Fruit fly (Drosophila melanogaster) S2 (cell line): Measurements from ENCODE around the gene CG12991.

Source experiments
- CG8478 ChIP-seq: fragments of >200 bp; optimal IDR thresholded peaks from 2 replicates; lab custom pipeline; 2018
- CTCF ChIP-seq, 2 experiments: fragments of >200 bp; optimal IDR thresholded peaks; 2 replicates each; lab custom pipeline; 2018

DNA sequence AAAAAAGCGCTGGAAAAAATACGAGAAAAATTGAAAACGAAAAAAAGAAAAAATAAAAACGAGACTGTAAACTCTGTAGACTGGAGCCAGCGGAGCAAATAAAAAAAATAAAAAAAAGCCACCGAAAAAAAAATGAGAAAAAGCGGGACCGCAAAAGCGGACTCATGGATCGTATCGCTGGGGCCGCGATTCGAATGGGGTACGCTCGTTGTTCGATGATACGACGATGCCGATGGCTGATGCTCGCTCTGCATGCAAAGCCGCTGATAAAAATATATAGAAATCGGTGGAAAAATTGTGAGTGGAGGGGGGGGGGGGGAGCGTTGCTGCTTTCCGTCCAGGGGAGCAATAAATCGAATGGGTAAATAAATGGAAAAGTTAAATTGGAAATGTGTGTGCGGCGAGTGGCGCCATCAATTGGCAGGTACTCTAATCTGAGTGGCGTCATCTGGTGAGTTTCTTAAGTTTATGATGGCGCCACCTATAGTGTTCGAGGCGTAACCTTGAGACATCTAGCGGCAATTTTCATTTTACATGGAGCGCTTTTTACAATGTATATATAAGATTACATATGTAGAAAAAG, 48.0 kb upstream of the CG12991 start:
- no peak for TF ChIP-seq CG8478 (lab: Kevin White, UChicago)
- TF ChIP-seq CTCF (optimal IDR thresholded peaks at IDR 0.05; lab: Kevin White, UChicago), result peak; percentile 95 to 97
